Fruit fly (Drosophila melanogaster): ENCODE results near the gene alpha-PheRS.

The alpha-PheRS gene

DNA sequence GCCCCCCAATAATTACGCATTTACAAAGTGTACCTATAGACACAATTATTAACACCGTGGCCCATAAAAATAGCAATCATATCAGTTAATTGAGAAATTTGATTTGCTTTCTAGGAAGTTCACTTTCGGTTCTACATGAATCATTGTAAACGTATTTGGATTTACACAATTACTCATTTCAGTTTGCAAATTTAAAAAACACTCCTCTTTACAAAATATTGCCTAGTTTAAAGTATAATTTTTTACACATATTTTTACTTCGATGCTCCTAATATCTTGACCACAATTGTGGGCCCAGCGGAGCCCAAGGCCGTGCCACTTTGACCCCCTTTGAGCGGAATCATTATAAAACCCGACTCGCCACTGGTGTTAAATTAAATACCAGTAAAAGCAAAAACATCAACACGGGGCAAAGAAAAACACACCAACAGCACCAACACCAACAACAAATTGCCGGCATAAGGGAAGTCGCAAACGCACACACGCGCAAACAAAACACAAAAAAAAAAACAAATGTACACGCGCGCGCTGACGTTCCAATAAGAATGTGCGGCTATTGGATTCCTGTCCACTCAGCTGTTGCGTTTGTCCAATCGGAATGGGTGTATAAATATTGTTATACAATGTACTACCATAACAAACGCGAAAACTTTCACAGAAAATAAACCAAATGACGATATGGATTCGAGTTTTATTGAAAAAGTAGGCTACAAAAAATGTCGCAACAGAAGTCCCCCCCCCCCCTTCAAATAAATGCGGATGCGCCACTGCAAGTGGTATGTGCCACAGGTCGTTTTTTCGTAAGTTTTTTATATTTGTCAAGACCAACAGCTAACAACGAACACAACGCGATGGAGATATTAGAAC is 30.7 kb downstream of the alpha-PheRS start:
- no peak for TF ChIP-seq Sin3A (optimal IDR thresholded peaks at IDR 0.05)
- TF ChIP-seq h (optimal IDR thresholded peaks at IDR 0.05): no peak
- no peak for TF ChIP-seq psq (optimal IDR thresholded peaks at IDR 0.05)
- TF ChIP-seq insv (optimal IDR thresholded peaks at IDR 0.05): no peak

DNA sequence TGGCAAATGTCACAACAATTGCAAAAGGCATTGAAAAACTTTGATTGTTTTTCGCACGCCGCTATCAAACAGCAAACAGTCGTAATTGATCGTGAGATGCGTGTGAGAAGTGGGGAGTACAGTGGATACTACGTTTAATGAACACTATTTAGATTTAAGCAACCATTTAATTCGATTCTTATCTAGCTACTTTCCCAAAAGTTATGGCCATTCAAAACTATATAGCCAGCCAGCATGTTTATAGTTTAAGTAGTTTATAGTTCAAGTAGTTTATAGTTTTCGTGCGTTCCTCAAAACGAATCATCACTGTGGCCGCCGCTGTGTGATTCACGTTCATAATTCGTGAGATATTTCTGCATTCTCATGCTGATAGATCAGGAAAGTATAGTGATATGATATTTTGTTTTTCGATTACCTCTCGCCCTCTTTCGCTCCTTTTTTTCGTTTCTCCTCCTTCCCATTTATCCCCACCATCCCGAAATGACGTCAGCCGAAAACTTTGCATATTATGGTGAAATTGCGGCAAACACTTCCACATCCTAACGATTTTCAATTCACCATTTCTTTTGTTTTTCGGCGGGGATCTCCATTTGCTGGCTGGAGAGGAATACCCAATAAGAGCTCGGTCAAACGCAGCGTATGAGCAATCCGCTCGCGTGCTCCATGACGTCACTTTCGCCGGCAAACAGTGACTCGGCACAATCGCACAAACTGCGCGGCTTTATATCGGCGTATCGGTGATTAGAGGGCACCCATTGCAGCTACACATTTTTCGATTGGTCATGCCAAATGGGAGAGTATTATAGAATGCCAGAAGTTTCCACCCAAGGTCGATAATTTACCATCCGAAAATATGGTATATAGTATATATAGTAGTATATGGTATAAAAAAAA is 31.8 kb downstream of the alpha-PheRS start:
- TF ChIP-seq ttk (optimal IDR thresholded peaks at IDR 0.05) (no peak), insv (optimal IDR thresholded peaks at IDR 0.05) (no peak), Sin3A (optimal IDR thresholded peaks at IDR 0.05) (no peak), h (optimal IDR thresholded peaks at IDR 0.05) (no peak), Myc (optimal IDR thresholded peaks at IDR 0.05) (no peak), psq (optimal IDR thresholded peaks at IDR 0.05) (no peak)

DNA sequence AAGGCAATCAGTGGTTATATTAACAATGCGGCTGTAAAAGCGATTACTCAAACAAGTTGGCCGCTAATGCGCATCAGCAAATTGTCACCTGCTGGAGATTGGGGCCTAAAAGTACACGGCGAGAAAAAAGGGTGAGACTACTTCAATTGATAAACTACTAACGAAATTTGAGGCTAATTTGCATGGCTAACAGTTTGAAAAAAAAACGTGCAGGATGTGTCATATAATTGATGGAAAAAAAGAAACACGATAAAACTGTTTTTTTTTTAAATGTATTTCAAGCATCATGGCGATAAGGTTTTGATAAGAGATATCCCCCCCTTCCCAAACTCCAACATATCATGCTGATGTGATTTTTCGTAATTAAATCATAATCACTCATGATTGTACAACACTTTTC is 32.7 kb downstream of the alpha-PheRS start:
- no peak for TF ChIP-seq h (optimal IDR thresholded peaks at IDR 0.05)
- TF ChIP-seq Sin3A (optimal IDR thresholded peaks at IDR 0.05): no peak
- no peak for TF ChIP-seq Myc (optimal IDR thresholded peaks at IDR 0.05)
- no peak for TF ChIP-seq psq (optimal IDR thresholded peaks at IDR 0.05)
- no peak for TF ChIP-seq insv (optimal IDR thresholded peaks at IDR 0.05)
- no peak for TF ChIP-seq ttk (optimal IDR thresholded peaks at IDR 0.05)

DNA sequence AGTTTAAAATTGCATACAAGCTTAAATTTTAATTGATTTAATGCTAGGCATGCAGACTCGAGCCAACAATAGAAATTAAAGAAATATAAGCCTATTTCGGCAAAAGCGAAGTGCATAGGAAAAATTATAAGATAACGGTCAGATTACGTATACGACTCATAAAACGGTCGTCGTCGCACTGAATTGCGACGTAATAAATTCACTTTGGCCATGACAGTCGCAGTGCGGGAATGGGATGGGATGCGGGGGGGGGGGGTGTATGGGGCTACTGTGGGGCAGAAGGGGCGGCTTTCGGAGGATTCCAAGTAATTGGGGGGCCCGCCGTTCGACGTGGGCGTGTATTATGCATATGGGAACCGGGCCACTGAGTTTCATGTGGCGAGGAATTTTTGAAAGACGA is 34.4 kb downstream of the alpha-PheRS start:
- TF ChIP-seq h (optimal IDR thresholded peaks at IDR 0.05) (no peak), ttk (optimal IDR thresholded peaks at IDR 0.05) (no peak), psq (optimal IDR thresholded peaks at IDR 0.05) (no peak), Myc (optimal IDR thresholded peaks at IDR 0.05) (no peak)

DNA sequence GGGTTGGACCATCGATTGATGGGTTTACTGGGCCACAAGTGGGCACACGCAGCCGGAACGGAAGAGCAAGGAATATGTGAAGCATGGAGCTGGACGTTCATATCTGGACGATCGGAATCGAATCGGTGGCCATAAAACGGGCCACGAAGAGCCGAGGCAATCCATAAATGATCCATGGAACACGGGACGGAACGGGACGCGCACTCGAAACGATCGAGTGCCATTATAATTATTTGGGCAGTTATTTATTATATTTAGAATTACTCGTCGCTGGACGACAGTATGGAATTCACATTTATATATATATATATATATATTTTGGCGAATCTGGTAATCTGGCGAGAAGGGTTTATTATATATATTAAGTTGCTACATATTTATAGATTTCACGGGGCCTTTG is 37.5 kb downstream of the alpha-PheRS start:
- no peak for TF ChIP-seq insv (optimal IDR thresholded peaks at IDR 0.05)

DNA sequence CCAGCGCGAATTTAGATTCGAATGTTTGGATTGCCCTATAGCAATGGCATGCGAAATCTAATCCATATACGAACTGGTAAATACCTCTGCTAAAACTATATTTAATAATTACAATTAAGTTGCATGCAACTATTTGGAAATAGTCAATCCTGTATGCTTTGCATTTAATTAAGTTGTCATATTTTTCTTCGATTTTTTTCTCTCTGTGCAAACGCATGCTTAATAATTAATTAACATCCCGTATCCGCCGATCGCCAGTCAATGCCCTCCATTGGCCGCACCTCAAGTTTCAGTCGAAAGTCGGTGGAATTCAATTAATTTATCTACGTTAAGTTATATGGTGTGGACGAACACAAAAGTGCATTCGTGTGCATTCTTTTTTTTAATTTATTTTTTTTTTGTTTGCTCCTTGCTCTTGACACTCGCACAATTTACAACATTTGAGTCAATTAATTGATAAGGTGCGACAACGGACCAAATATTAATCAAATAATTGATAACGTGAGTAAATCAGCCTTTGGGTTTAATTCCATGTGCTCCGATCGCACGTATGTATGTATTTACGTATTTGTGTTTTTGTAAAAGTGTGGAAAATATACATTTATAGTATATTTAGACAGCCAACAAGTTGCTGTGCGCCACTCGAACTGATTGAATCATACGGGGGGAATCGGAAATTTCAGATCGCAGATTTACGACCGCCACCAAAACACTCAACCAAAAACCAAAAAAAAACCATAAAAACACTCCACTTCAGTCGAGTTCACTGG is 38.9 kb downstream of the alpha-PheRS start:
- TF ChIP-seq psq (optimal IDR thresholded peaks at IDR 0.05) (no peak), insv (optimal IDR thresholded peaks at IDR 0.05) (no peak), Myc (optimal IDR thresholded peaks at IDR 0.05) (no peak), Sin3A (optimal IDR thresholded peaks at IDR 0.05) (no peak), h (optimal IDR thresholded peaks at IDR 0.05) (no peak), ttk (optimal IDR thresholded peaks at IDR 0.05) (no peak)

DNA sequence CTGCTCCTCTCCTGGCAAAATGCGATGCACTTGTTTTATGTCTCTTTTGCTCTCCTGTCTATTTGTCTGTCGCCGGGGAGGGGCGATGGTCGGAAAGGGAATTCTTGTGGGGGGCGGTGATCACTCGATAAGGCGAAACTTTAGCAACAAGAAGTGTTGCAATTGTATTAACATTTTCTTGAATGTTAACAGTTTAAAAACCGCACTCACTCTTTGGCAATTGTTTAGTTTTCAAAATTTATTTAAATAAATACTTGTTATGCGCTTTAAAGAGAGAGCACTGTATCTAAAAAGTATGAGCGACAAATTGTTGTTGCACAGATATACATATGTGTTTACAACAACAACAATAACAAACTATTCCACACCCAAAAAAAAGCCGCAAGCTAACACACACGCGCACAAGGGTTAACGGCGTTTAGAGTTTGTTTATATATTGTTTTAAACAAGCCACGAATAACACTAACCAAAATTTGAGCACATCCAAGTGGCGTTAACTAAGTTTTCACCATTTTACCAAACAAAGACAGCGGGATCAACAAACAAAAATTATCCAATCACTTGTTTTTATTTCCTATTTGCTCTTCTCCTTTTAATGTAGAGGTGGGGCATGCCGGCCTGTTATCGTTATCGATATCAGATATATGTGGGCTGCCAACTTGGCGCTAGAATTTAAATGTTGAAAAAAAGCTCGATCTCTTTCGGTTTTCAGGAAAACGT is 43.8 kb downstream of the alpha-PheRS start, which contains the start of gene CG2258:
Gene CG2258, minus strand, starts transcription at position 617 of the 720 bp plus-strand sequence.
- no peak for TF ChIP-seq psq (optimal IDR thresholded peaks at IDR 0.05)
- TF ChIP-seq ttk (optimal IDR thresholded peaks at IDR 0.05): no peak
- no peak for TF ChIP-seq insv (optimal IDR thresholded peaks at IDR 0.05)
- no peak for TF ChIP-seq Myc (optimal IDR thresholded peaks at IDR 0.05)
- no peak for TF ChIP-seq h (optimal IDR thresholded peaks at IDR 0.05)
- no peak for TF ChIP-seq Sin3A (optimal IDR thresholded peaks at IDR 0.05)

DNA sequence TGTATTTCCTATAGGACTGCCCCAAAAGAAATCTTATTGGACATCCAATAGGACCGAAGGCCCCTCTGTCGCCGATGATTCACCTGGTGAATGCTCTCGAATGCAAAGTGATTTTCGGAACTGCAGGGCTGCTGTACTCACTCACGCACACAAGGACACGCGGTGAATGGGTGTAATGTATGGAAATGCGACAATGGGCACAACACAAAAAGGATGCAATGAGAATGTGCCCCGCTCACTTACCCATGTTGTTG is 44.6 kb downstream of the alpha-PheRS start:
- TF ChIP-seq psq (optimal IDR thresholded peaks at IDR 0.05) (no peak), h (optimal IDR thresholded peaks at IDR 0.05) (no peak), ttk (optimal IDR thresholded peaks at IDR 0.05) (no peak), Sin3A (optimal IDR thresholded peaks at IDR 0.05) (no peak), insv (optimal IDR thresholded peaks at IDR 0.05) (no peak), Myc (optimal IDR thresholded peaks at IDR 0.05) (no peak)

DNA sequence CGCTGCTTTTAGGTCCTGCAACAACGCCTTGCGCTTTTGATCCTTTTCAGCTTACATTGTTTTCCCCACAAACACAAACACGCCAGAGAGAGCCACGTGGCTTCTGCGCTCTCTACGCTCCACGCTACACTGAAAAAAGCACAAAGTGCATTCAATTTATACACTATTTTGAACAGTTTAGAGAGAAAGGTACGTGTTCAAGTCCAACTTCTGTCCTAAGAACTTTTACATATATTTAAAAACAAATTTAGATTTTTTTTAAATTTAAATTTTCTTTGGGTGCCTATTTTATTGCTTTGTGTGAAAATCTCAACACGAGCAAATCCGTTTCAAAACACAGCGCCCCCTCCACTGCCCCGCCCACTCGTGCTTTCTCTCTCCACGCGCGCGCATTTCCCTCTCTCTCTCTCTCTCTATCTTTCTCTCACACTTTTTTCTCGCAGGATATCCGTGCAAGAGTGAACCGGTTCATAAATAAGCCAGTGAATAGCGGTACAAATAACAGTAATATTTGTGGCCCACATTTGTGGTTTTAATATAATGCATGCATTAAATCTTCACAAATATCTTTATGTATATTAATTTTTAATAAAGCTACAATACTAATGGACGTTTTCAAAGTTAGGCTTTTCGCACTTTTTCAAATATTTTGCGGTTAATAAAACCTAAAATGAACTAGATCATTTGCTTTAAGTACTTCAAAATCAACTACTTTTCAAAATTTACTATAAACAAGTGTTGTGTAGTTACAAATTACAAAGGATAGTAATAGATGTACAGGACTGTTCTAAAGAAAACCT is 45.2 kb downstream of the alpha-PheRS start:
- TF ChIP-seq Sin3A (optimal IDR thresholded peaks at IDR 0.05) (no peak), Myc (optimal IDR thresholded peaks at IDR 0.05) (no peak), ttk (optimal IDR thresholded peaks at IDR 0.05) (no peak), psq (optimal IDR thresholded peaks at IDR 0.05) (no peak), h (optimal IDR thresholded peaks at IDR 0.05) (no peak), insv (optimal IDR thresholded peaks at IDR 0.05) (no peak)

All from Kc167 (cell line).